Worm (Caenorhabditis elegans) whole organism, young adult: ENCODE measurements around the gene cdr-6.

ENCODE experiments used
- F33H1.4 ChIP-seq: fragments of 200-800 bp; sonication (Bioruptor generic); IDR thresholded peaks from 2 replicates; pipeline ENCODE4 v1.3.6; 2022; ENCODE audit warnings: missing genetic modification reagents, missing genetic modification characterization, missing compliant biosample characterization
- F57A8.1 ChIP-seq: fragments of 200-800 bp; sonication (Bioruptor generic); optimal IDR thresholded peaks from 2 replicates; lab custom pipeline; 2018; ENCODE audit warnings: mild to moderate bottlenecking, missing genetic modification characterization, moderate library complexity, missing compliant biosample characterization
- F57C9.4 ChIP-seq: sonication (generic microtip); optimal IDR thresholded peaks from 2 replicates; lab custom pipeline; 2017; ENCODE audit warnings: mild to moderate bottlenecking, missing genetic modification characterization, missing compliant biosample characterization
- T26A5.8 ChIP-seq: sonication (generic microtip); optimal IDR thresholded peaks from 2 replicates; lab custom pipeline; 2016; ENCODE audit warnings: missing genetic modification characterization, missing compliant biosample characterization
- Y79H2A.3 ChIP-seq: fragments of 200-800 bp; sonication (Bioruptor generic); conservative IDR thresholded peaks from 2 replicates; pipeline ENCODE4 v1.3.6; 2022; ENCODE audit warnings: missing genetic modification reagents, missing genetic modification characterization, missing compliant biosample characterization
- akir-1 ChIP-seq: fragments of 200-800 bp; sonication (Bioruptor generic); optimal IDR thresholded peaks from 2 replicates; lab custom pipeline; 2018; ENCODE audit warnings: mild to moderate bottlenecking, missing genetic modification characterization, moderate library complexity, missing compliant biosample characterization
- ccch-3 ChIP-seq: fragments of 200-800 bp; sonication (Bioruptor generic); optimal IDR thresholded peaks from 2 replicates; lab custom pipeline; 2018; ENCODE audit warnings: mild to moderate bottlenecking, missing genetic modification characterization, missing compliant biosample characterization
- cebp-1 ChIP-seq, 2 experiments: fragments of 200-800 bp in 1 of 2; sonication (Bioruptor generic) in 1 of 2; sonication (generic microtip) in 1 of 2; IDR thresholded peaks in 1 of 2; optimal IDR thresholded peaks in 1 of 2; 2 replicates each; pipeline versions ENCODE4 v1.3.6 to Lab custom; 2017 to 2022; ENCODE audit warnings: missing compliant biosample characterization in 2 of 2, missing genetic modification characterization in 2 of 2, mild to moderate bottlenecking in 1 of 2, missing genetic modification reagents in 1 of 2, moderate library complexity in 1 of 2
- ceh-40 ChIP-seq: fragments of 200-800 bp; sonication (Bioruptor generic); IDR thresholded peaks from 2 replicates; pipeline ENCODE4 v1.3.6; 2022; ENCODE audit warnings: missing genetic modification characterization, missing compliant biosample characterization
- egl-44 ChIP-seq: fragments of 200-800 bp; sonication (Bioruptor generic); IDR thresholded peaks from 2 replicates; pipeline ENCODE4 v1.3.6; 2022; ENCODE audit warnings: missing genetic modification reagents, missing genetic modification characterization, missing compliant biosample characterization
- egrh-3 ChIP-seq: fragments of 200-800 bp; sonication (Bioruptor generic); IDR thresholded peaks from 2 replicates; pipeline ENCODE4 v1.3.6; 2022; ENCODE audit warnings: missing genetic modification reagents, missing genetic modification characterization, missing compliant biosample characterization
- hlh-12 ChIP-seq: sonication (generic microtip); optimal IDR thresholded peaks from 2 replicates; lab custom pipeline; 2016; ENCODE audit warnings: missing genetic modification characterization, missing compliant biosample characterization
- hlh-26 ChIP-seq: fragments of 200-800 bp; sonication (Bioruptor generic); conservative IDR thresholded peaks from 2 replicates; pipeline ENCODE4 v1.3.6; 2022; ENCODE audit warnings: missing genetic modification reagents, missing genetic modification characterization, missing compliant biosample characterization
- lag-1 ChIP-seq: fragments of 200-800 bp; sonication (Bioruptor generic); IDR thresholded peaks from 2 replicates; pipeline ENCODE4 v1.3.6; 2022; ENCODE audit warnings: missing genetic modification reagents, missing genetic modification characterization, missing compliant biosample characterization
- let-526 ChIP-seq: fragments of 200-800 bp; sonication (Bioruptor generic); IDR thresholded peaks from 2 replicates; pipeline ENCODE4 v1.3.6; 2022; ENCODE audit warnings: missing genetic modification reagents, missing genetic modification characterization, missing compliant biosample characterization
- lin-40 ChIP-seq: sonication (generic microtip); optimal IDR thresholded peaks from 2 replicates; lab custom pipeline; 2016; ENCODE audit warnings: missing genetic modification characterization, mild to moderate bottlenecking, missing compliant biosample characterization, missing genotype, missing genetic modification reagents
- lsy-27 ChIP-seq: sonication (generic microtip); optimal IDR thresholded peaks from 2 replicates; lab custom pipeline; 2017; ENCODE audit warnings: missing genetic modification characterization, mild to moderate bottlenecking, missing compliant biosample characterization, antibody characterized with exemption, missing genotype, borderline replicate concordance; ENCODE audit not compliant: insufficient read depth
- madf-8 ChIP-seq: fragments of 200-800 bp; sonication (Bioruptor generic); conservative IDR thresholded peaks from 2 replicates; pipeline ENCODE4 v1.3.6; 2022; ENCODE audit warnings: missing genetic modification reagents, missing genetic modification characterization, missing compliant biosample characterization
- nfya-2 ChIP-seq: fragments of 200-800 bp; sonication (Bioruptor generic); IDR thresholded peaks from 2 replicates; pipeline ENCODE4 v1.3.6; 2022; ENCODE audit warnings: missing genetic modification reagents, missing genetic modification characterization, missing compliant biosample characterization
- nhr-120 ChIP-seq: fragments of 200-800 bp; sonication (Bioruptor generic); IDR thresholded peaks from 2 replicates; pipeline ENCODE4 v1.3.6; 2022; ENCODE audit warnings: missing genetic modification characterization, missing compliant biosample characterization
- nhr-80 ChIP-seq: sonication (generic microtip); optimal IDR thresholded peaks from 2 replicates; lab custom pipeline; 2016; ENCODE audit warnings: missing genetic modification characterization, missing compliant biosample characterization
- pbrm-1 ChIP-seq: fragments of 200-800 bp; sonication (Bioruptor generic); IDR thresholded peaks from 2 replicates; pipeline ENCODE4 v1.3.6; 2022; ENCODE audit warnings: missing genetic modification reagents, missing genetic modification characterization, missing compliant biosample characterization
- rcor-1 ChIP-seq: fragments of 200-800 bp; sonication (Bioruptor generic); IDR thresholded peaks from 2 replicates; pipeline ENCODE4 v1.3.6; 2022; ENCODE audit warnings: missing genetic modification reagents, missing genetic modification characterization, missing compliant biosample characterization
- repo-1 ChIP-seq: sonication (generic microtip); optimal IDR thresholded peaks from 2 replicates; lab custom pipeline; 2017; ENCODE audit warnings: mild to moderate bottlenecking, missing genetic modification characterization, missing compliant biosample characterization
- rpc-1 ChIP-seq, 2 experiments: fragments of 150-350 bp in 1 of 2; sonication (generic microtip) in 1 of 2; optimal IDR thresholded peaks; 2 replicates each; lab custom pipeline; 2014 to 2018; ENCODE audit warnings: missing biosample characterization in 1 of 2, missing genetic modification characterization in 1 of 2, missing genetic modification reagents in 1 of 2, missing genotype in 1 of 2
- sdz-38 ChIP-seq: sonication (generic microtip); optimal IDR thresholded peaks from 2 replicates; lab custom pipeline; 2016; ENCODE audit warnings: missing genotype, missing genetic modification characterization, missing compliant biosample characterization
- sptf-2 ChIP-seq: fragments of 200-800 bp; sonication (Bioruptor generic); optimal IDR thresholded peaks from 2 replicates; lab custom pipeline; 2018; ENCODE audit warnings: mild to moderate bottlenecking, missing genetic modification characterization, missing compliant biosample characterization
- tbx-9 ChIP-seq: sonication (generic microtip); optimal IDR thresholded peaks from 2 replicates; lab custom pipeline; 2016; ENCODE audit warnings: borderline replicate concordance, missing genetic modification characterization, inconsistent platforms, missing compliant biosample characterization
- unc-62 ChIP-seq: fragments of 150-350 bp; optimal IDR thresholded peaks from 2 replicates; lab custom pipeline; 2014; ENCODE audit warnings: missing biosample characterization, missing genetic modification reagents, missing genetic modification characterization
- xnd-1 ChIP-seq: sonication (generic microtip); optimal IDR thresholded peaks from 2 replicates; lab custom pipeline; 2016; ENCODE audit warnings: missing genotype, missing genetic modification reagents, missing genetic modification characterization, missing compliant biosample characterization
- zfh-2 ChIP-seq: fragments of 200-800 bp; sonication (Bioruptor generic); conservative IDR thresholded peaks from 2 replicates; pipeline ENCODE4 v1.3.6; 2022; ENCODE audit warnings: missing genetic modification reagents, missing genetic modification characterization, missing compliant biosample characterization
- ztf-25 ChIP-seq: fragments of 200-800 bp; sonication (Bioruptor generic); IDR thresholded peaks from 2 replicates; pipeline ENCODE4 v1.3.6; 2022; ENCODE audit warnings: missing genetic modification reagents, missing genetic modification characterization, missing compliant biosample characterization

Gene cdr-6

ce11 chrV:12415656-12416055 is 2.2 kb upstream of the cdr-6 start, which contains the start of gene cdr-2:
cdr-2 (minus strand) TSS chrV:12415709.
- TF ChIP-seq let-526 (GFP tag; lab: Robert Waterston, UW) (no peak), nhr-80 (tag; lab: Kevin White, UChicago) (peak; percentile 73), cebp-1 (GFP tag; IDR thresholded peaks at IDR 0.05; lab: Robert Waterston, UW) (peak; percentile 47; the same call in 1 of the 2 replicates), cebp-1 (tag; optimal IDR thresholded peaks at IDR 0.05; lab: Kevin White, UChicago) (no peak)

ce11 chrV:12414362-12414761 is 861 bp upstream of the cdr-6 start:
- TF ChIP-seq madf-8 (GFP tag; lab: Robert Waterston, UW) (no peak), nhr-80 (tag; lab: Kevin White, UChicago) (peak; percentile 0)

ce11 chrV:12412321-12412720 is 1.2 kb downstream of the cdr-6 start:
- no peak for TF ChIP-seq lsy-27
- no peak for TF ChIP-seq nhr-120 (GFP tag; lab: Robert Waterston, UW)
- no peak for TF ChIP-seq F57C9.4
- no peak for TF ChIP-seq egrh-3
- no peak for TF ChIP-seq lag-1 (GFP tag; lab: Robert Waterston, UW)
- TF ChIP-seq hlh-12 (tag; lab: Kevin White, UChicago): no peak
- no peak for TF ChIP-seq tbx-9
- no peak for TF ChIP-seq akir-1

ce11 chrV:12411909-12412308 is 1.6 kb downstream of the cdr-6 start, which contains the start of gene cdr-7:
cdr-7 (minus strand) TSS chrV:12412113.
- no peak for TF ChIP-seq unc-62 (GFP tag; lab: Kevin White, UChicago)
- TF ChIP-seq egl-44 (GFP tag; lab: Robert Waterston, UW): no peak
- TF ChIP-seq nfya-2 (GFP tag; lab: Robert Waterston, UW): no peak
- no peak for TF ChIP-seq ccch-3 (GFP tag; lab: Kevin White, UChicago)
- no peak for TF ChIP-seq lag-1 (GFP tag; lab: Robert Waterston, UW)
- TF ChIP-seq rcor-1 (GFP tag; lab: Robert Waterston, UW): no peak
- TF ChIP-seq rpc-1 (optimal IDR thresholded peaks at IDR 0.05; lab: Kevin White, UChicago): no peak
- TF ChIP-seq rpc-1 (tag; optimal IDR thresholded peaks at IDR 0.05; lab: Kevin White, UChicago): no peak
- no peak for TF ChIP-seq ztf-25 (GFP tag; lab: Robert Waterston, UW)
- TF ChIP-seq xnd-1 (tag; lab: Kevin White, UChicago): no peak
- TF ChIP-seq pbrm-1 (GFP tag; lab: Robert Waterston, UW): no peak
- TF ChIP-seq hlh-26 (GFP tag; lab: Robert Waterston, UW): no peak
- no peak for TF ChIP-seq Y79H2A.3 (GFP tag; lab: Robert Waterston, UW)
- TF ChIP-seq sptf-2 (GFP tag; lab: Kevin White, UChicago): no peak
- no peak for TF ChIP-seq F33H1.4 (GFP tag; lab: Robert Waterston, UW)
- TF ChIP-seq sdz-38 (tag; lab: Kevin White, UChicago): no peak
- no peak for TF ChIP-seq F57A8.1 (GFP tag; lab: Kevin White, UChicago)
- no peak for TF ChIP-seq zfh-2 (GFP tag; lab: Robert Waterston, UW)
- TF ChIP-seq lin-40 (tag; lab: Kevin White, UChicago): no peak
- TF ChIP-seq repo-1 (tag; lab: Kevin White, UChicago): no peak

ce11 chrV:12410416-12411001 is 3.0 kb downstream of the cdr-6 start, which contains the start of gene hrg-2:
hrg-2 (minus strand) TSS chrV:12410513.
- TF ChIP-seq ceh-40 (GFP tag; lab: Robert Waterston, UW) (no peak), lsy-27 (no peak), T26A5.8 (tag; lab: Kevin White, UChicago) (no peak)
- TF ChIP-seq, all 124 proteins: peak for 0
